Fruit fly (Drosophila melanogaster) whole organism, adult: Measurements from ENCODE around the gene CG31626.

Source experiments
- CG11617 ChIP-seq: fragments of 200-800 bp; sonication (Bioruptor generic); optimal IDR thresholded peaks from 2 replicates; lab custom pipeline; 2017; ENCODE audit warnings: mild to moderate bottlenecking, missing biosample characterization, missing genetic modification reagents, missing genetic modification characterization
- CG14711 ChIP-seq: fragments of 200-800 bp; sonication (Bioruptor generic); optimal IDR thresholded peaks from 2 replicates; lab custom pipeline; 2018; ENCODE audit warnings: missing biosample characterization, mild to moderate bottlenecking, missing genetic modification characterization, moderate library complexity
- CG7045 ChIP-seq: fragments of 200-800 bp; sonication (Bioruptor generic); optimal IDR thresholded peaks from 2 replicates; lab custom pipeline; 2017; ENCODE audit warnings: missing biosample characterization, mild to moderate bottlenecking, missing genetic modification characterization
- Clk ChIP-seq: fragments of 200-800 bp; sonication (Bioruptor generic); optimal IDR thresholded peaks from 2 replicates; lab custom pipeline; 2017; ENCODE audit warnings: missing biosample characterization, missing genetic modification characterization
- Crg-1 ChIP-seq: fragments of 200-800 bp; sonication (Bioruptor generic); optimal IDR thresholded peaks from 2 replicates; lab custom pipeline; 2016; ENCODE audit warnings: missing biosample characterization, missing genetic modification characterization
- Mnt ChIP-seq: fragments of 200-800 bp; sonication (Bioruptor generic); optimal IDR thresholded peaks from 2 replicates; lab custom pipeline; 2016; ENCODE audit warnings: missing biosample characterization, mild to moderate bottlenecking, missing genetic modification characterization
- bab1 ChIP-seq: fragments of 200-800 bp; sonication (Bioruptor generic); optimal IDR thresholded peaks from 3 replicates; lab custom pipeline; 2019; ENCODE audit warnings: missing biosample characterization, mild to moderate bottlenecking, missing genetic modification characterization, moderate library complexity
- cic ChIP-seq: fragments of 200-800 bp; sonication (Bioruptor generic); optimal IDR thresholded peaks from 2 replicates; lab custom pipeline; 2017; ENCODE audit warnings: missing biosample characterization, mild to moderate bottlenecking, missing genetic modification characterization, moderate library complexity
- kay ChIP-seq: fragments of 200-800 bp; sonication (Bioruptor generic); peaks from one replicate; lab custom pipeline; 2016; ENCODE audit warnings: missing biosample characterization, missing genetic modification characterization, borderline replicate concordance
- pad ChIP-seq: fragments of 200-800 bp; sonication (Bioruptor generic); optimal IDR thresholded peaks from 3 replicates; lab custom pipeline; 2017; ENCODE audit warnings: missing biosample characterization, missing genetic modification characterization, mild to moderate bottlenecking, moderate library complexity, missing genetic modification reagents
- tj ChIP-seq: fragments of 200-800 bp; sonication (Bioruptor generic); optimal IDR thresholded peaks from 3 replicates; lab custom pipeline; 2017; ENCODE audit warnings: missing biosample characterization, mild to moderate bottlenecking, missing genetic modification characterization, moderate library complexity
- toe ChIP-seq: fragments of 200-800 bp; sonication (Bioruptor generic); optimal IDR thresholded peaks from 2 replicates; lab custom pipeline; 2016; ENCODE audit warnings: missing biosample characterization, missing genetic modification characterization

DNA sequence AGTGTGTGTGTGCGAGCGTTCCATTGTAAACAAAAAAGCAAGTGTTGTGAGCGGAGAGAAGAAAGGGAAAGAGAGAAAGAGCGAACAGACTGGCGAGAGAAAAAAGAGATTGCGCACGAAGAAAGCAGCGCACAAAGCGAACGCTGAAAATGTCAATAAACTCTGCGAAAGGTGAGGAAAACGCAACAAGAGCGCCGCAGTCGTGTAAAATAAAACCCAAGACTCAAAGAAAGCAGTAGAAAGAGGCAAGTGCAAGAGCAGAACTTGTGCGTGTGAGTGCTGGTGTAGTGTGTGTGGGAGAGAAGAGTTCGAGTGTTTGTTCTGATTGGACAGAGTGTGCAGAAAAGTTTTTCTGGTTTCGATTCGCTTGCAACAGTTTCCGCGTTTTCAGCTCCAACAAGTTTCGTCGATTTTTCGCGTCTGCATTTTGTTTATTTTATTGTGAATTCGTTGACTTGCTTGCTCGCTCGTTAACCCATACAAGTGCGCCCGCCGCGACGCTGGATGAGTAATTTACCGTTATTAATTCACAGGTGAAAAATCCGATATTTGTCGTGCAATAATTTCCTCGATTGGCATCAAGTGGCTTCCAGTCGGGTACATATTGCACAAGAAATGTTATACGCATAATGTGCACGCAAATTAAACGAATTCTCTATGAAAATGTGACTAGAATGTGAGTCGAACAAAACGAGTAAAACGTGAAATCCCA lies 1.4 kb upstream of the CG31626 start:
- TF ChIP-seq kay (peak; percentile 13), tj (GFP tag; lab: Kevin White, UChicago) (peak; percentile 66), Clk (GFP tag; lab: Kevin White, UChicago) (no peak), cic (no peak), CG14711 (no peak), CG7045 (GFP tag; lab: Kevin White, UChicago) (no peak), bab1 (GFP tag; lab: Kevin White, UChicago) (no peak), Crg-1 (GFP tag; lab: Kevin White, UChicago) (no peak), pad (GFP tag; lab: Kevin White, UChicago) (peak; percentile 30), CG11617 (GFP tag; lab: Kevin White, UChicago) (no peak), Mnt (no peak), toe (GFP tag; lab: Kevin White, UChicago) (no peak)
